Fruit fly (Drosophila melanogaster): ENCODE results near the gene CG33642.

Gene CG33642

DNA sequence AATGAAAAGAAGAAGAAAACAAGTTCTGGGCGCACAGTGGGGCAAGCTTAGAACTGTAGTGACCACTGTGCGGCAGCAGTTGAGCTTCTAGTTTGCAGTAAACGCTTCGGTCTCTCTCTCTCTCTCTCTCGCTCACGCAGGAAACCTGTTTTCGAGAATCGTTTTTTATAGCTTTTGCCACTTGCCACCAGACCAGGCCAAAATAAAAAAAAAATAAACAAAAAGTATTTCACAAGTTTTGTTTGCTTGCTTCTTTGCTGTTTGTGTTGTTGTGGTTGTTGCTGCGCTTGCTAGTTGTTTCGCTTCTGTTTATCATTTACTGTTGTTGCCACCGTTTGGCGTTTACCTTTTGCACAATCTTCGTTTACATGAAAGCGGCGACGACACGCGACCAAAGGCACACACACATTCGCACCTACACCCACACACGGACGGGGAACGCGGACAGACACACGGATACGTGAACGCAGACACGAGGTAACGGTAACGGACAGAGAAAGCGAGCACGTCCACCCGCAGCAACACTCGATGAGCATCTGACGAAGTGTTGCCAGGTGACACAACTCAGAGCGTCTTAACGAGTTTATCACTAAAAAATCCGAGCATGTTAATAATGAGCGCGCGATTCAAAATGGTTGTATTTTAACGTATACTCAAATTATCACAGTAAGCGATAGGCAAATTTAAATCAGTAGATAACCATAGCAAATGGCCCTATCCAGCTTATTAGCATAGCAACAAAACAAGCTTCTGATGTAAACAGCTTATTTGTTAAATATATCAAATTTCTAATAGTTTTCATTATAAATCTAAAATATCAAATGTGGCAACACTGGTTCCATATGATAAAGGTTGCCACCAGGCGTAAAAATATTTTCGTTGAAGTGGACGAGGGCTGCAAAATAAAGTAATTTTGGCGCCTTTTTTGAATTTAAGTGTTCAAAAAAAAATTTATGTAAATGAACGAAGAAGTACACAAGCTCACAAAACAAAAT lies 19.3 kb downstream of the CG33642 start, which contains the start of gene B4 (continued):
- TF ChIP-seq HLH4C (GFP tag; IDR thresholded peaks at IDR 0.05; ENCODE audit: partially characterized antibody) (no peak), tna (GFP tag; IDR thresholded peaks at IDR 0.05; ENCODE audit: partially characterized antibody) (peak; percentile 38; the same call in 1 of the 2 replicates), pho (GFP tag; optimal IDR thresholded peaks at IDR 0.05) (peak; percentile 18), CG32767 (GFP tag; IDR thresholded peaks at IDR 0.05) (no peak; the same call in 1 of the 2 replicates), Scr (GFP tag; IDR thresholded peaks at IDR 0.05; ENCODE audit: partially characterized antibody) (no peak), CkIIα-i1 (GFP tag; IDR thresholded peaks at IDR 0.05) (no peak), pzg (GFP tag; optimal IDR thresholded peaks at IDR 0.05) (peak; percentile 70), CG6791 (GFP tag; IDR thresholded peaks at IDR 0.05; ENCODE audit: partially characterized antibody) (peak; percentile 44; the same call in 2 of the 3 replicates), CG6854 (GFP tag; optimal IDR thresholded peaks at IDR 0.05) (peak; percentile 56), CG3726 (GFP tag; IDR thresholded peaks at IDR 0.05) (no peak; the same call in 2 of the 3 replicates), CG8765 (GFP tag; IDR thresholded peaks at IDR 0.05) (no peak), CG13624 (GFP tag; optimal IDR thresholded peaks at IDR 0.05) (peak; percentile 42), Taf1 (GFP tag; IDR thresholded peaks at IDR 0.05) (no peak), gfzf (GFP tag; optimal IDR thresholded peaks at IDR 0.05) (peak; percentile 74), CG15514 (GFP tag; optimal IDR thresholded peaks at IDR 0.05) (peak; percentile 57), psq (GFP tag; optimal IDR thresholded peaks at IDR 0.05) (no peak), hbn (GFP tag; IDR thresholded peaks at IDR 0.05; ENCODE audit: partially characterized antibody) (no peak), salm (tag; optimal IDR thresholded peaks at IDR 0.05) (peak; percentile 30), aop (GFP tag; IDR thresholded peaks at IDR 0.05) (0 out of 2 replicates have a peak, but pooled peaks have one; percentile 41), CG10267 (tag; optimal IDR thresholded peaks at IDR 0.05) (no peak), mam (GFP tag; optimal IDR thresholded peaks at IDR 0.05) (no peak), CG16815 (GFP tag; optimal IDR thresholded peaks at IDR 0.05) (no peak), Hmx (GFP tag; optimal IDR thresholded peaks at IDR 0.05) (no peak), CG34422 (GFP tag; IDR thresholded peaks at IDR 0.05) (peak; percentile 76; the same call in 2 of the 3 replicates), E2f1 (GFP tag; IDR thresholded peaks at IDR 0.05) (peak; percentile 38; the same call in 1 of the 2 replicates), Rx (GFP tag; IDR thresholded peaks at IDR 0.05) (no peak), Adf1 (GFP tag; IDR thresholded peaks at IDR 0.05) (peak; percentile 58; the same call in 1 of the 2 replicates), Usf (GFP tag; optimal IDR thresholded peaks at IDR 0.05) (no peak), CG34224 (GFP tag; IDR thresholded peaks at IDR 0.05; ENCODE audit: partially characterized antibody) (peak; percentile 42; the same call in 1 of the 3 replicates), CG4360 (GFP tag; IDR thresholded peaks at IDR 0.05) (peak; percentile 46; the same call in 1 of the 2 replicates), CG32772 (GFP tag; IDR thresholded peaks at IDR 0.05) (0 out of 2 replicates have a peak, but pooled peaks have one; percentile 18), pita (GFP tag; optimal IDR thresholded peaks at IDR 0.05) (no peak), sob (GFP tag; IDR thresholded peaks at IDR 0.05) (peak; percentile 49; the same call in 1 of the 2 replicates), mirr (GFP tag; optimal IDR thresholded peaks at IDR 0.05) (peak; percentile 89), Med (GFP tag) (peak; percentile 95), CG10431 (GFP tag; optimal IDR thresholded peaks at IDR 0.05) (peak; percentile 62), sc (optimal IDR thresholded peaks at IDR 0.05) (no peak), sc (GFP tag; optimal IDR thresholded peaks at IDR 0.05) (no peak), CG6272 (GFP tag; IDR thresholded peaks at IDR 0.05) (no peak), jigr1 (GFP tag; IDR thresholded peaks at IDR 0.05) (no peak), CG9817 (tag; optimal IDR thresholded peaks at IDR 0.05) (no peak), bigmax (GFP tag; optimal IDR thresholded peaks at IDR 0.05) (peak; percentile 1), kay (GFP tag; optimal IDR thresholded peaks at IDR 0.05) (no peak), CG5180 (GFP tag; optimal IDR thresholded peaks at IDR 0.05) (peak; percentile 68), CG2875 (GFP tag; optimal IDR thresholded peaks at IDR 0.05) (no peak), oc (tag; optimal IDR thresholded peaks at IDR 0.05) (no peak), wdn (GFP tag; IDR thresholded peaks at IDR 0.05) (peak; percentile 58; the same call in 1 of the 2 replicates), pb (GFP tag; optimal IDR thresholded peaks at IDR 0.05) (peak; percentile 70)

All from whole organism, embryonic.